Fruit fly (Drosophila melanogaster): ENCODE results near the gene Ror.

- TF ChIP-seq CG8478 (optimal IDR thresholded peaks at IDR 0.05): no peak
- no peak for TF ChIP-seq CTCF (optimal IDR thresholded peaks at IDR 0.05)
These were observed 25.4 kb upstream of the Ror start for dm6 chr2L:10226213-10226723.

All from S2 (cell line).